Worm (Caenorhabditis elegans): Measurements from ENCODE around the gene F37C4.8.

DNA sequence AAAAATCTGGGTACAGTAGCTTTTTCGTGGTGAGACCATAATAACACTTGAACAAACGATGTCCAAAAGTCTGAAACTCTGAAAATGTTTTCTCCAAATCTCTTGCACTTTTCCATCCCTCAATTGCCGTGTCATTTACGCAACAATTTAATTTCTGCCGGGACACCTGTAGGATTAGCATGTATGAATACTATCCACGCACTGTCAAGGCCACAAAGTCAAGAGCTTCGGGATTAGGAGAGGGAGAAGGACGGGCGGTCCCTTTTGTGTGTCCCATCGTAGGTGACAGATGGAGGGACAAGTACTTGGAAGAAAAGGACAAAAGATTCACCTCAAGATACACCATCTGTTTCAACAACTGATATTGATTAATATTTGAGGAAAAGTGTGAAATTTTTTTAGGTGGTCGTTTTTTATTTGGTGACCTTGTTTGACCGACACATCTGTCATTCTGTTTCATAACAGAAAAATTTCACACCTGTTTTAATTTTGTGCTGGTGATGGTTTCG, 37.9 kb downstream of the F37C4.8 start:
- TF ChIP-seq him-1 (tag; optimal IDR thresholded peaks at IDR 0.05) (no peak), W03F9.2 (tag; optimal IDR thresholded peaks at IDR 0.05) (no peak), dao-5 (tag; optimal IDR thresholded peaks at IDR 0.05) (no peak)
